Worm (Caenorhabditis elegans) whole organism, L4 larva: Measurements from ENCODE around the gene F23F1.6.

Experiments used
- pqm-1 ChIP-seq: sonication (generic microtip); optimal IDR thresholded peaks from 2 replicates; lab custom pipeline; 2017; ENCODE audit warnings: missing biosample characterization, missing genetic modification characterization
- snpc-4 ChIP-seq: fragments of 150-350 bp; optimal IDR thresholded peaks from 2 replicates; lab custom pipeline; 2014; ENCODE audit warnings: missing biosample characterization, missing genetic modification characterization
- unc-62 ChIP-seq, 3 experiments: fragments of 150-350 bp in 1 of 3; sonication (generic microtip); optimal IDR thresholded peaks in 2 of 3; peaks in 1 of 3; 1 replicate in 1 of 3; 2 replicates in 2 of 3; lab custom pipeline; 2014 to 2017; ENCODE audit warnings: missing biosample characterization in 3 of 3, missing genetic modification characterization in 3 of 3, missing genetic modification reagents in 3 of 3, missing genotype in 1 of 3

- TF ChIP-seq pqm-1 (tag; lab: Kevin White, UChicago) (no peak), snpc-4 (tag; lab: Kevin White, UChicago) (no peak), unc-62 (GFP tag; optimal IDR thresholded peaks at IDR 0.05 in 1 of 2; lab: Kevin White, UChicago) (peak in 1 of 2 experiments; percentile 99), unc-62 (tag; optimal IDR thresholded peaks at IDR 0.05; lab: Kevin White, UChicago) (no peak)
These were observed 18.3 kb downstream of the F23F1.6 start for ce11 chrII:18787-19186.
